Worm (Caenorhabditis elegans): ENCODE results near the gene F59B10.6.

Gene F59B10.6

DNA sequence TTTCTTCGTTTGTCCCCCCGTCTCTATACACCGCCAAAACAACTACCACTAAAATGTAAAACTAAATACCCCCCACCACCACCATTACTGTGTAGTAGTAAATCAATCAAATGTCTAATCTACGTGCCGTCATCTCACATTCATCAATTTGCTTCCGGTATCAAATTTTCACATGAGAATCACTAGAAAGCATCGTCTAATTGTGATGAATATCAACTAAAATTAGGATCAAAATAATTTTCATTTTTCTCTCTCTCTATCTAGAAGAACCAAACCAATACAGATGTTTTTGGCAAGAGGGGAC lies 22.5 kb upstream of the F59B10.6 start (continued):
- no peak for TF ChIP-seq rbr-2 (tag; optimal IDR thresholded peaks at IDR 0.05)
- no peak for TF ChIP-seq nhr-102 (tag; optimal IDR thresholded peaks at IDR 0.05)
- no peak for TF ChIP-seq mxl-2 (GFP tag; conservative IDR thresholded peaks at IDR 0.05)
- TF ChIP-seq pha-4 (GFP tag; IDR thresholded peaks at IDR 0.05): no peak
- TF ChIP-seq pha-4 (tag; optimal IDR thresholded peaks at IDR 0.05): no peak
- no peak for TF ChIP-seq cey-2 (tag; optimal IDR thresholded peaks at IDR 0.05; ENCODE audit: borderline replicate concordance, insufficient read depth)
- TF ChIP-seq mes-2 (tag; optimal IDR thresholded peaks at IDR 0.05; ENCODE audit: poor library complexity, severe bottlenecking): no peak
- no peak for TF ChIP-seq ceh-82 (tag; optimal IDR thresholded peaks at IDR 0.05)
- no peak for TF ChIP-seq zip-11 (GFP tag; IDR thresholded peaks at IDR 0.05)
- TF ChIP-seq T26A8.4 (GFP tag; IDR thresholded peaks at IDR 0.05): no peak
- no peak for TF ChIP-seq nhr-237 (tag; optimal IDR thresholded peaks at IDR 0.05)
- TF ChIP-seq egl-43 (GFP tag; IDR thresholded peaks at IDR 0.05): no peak
- TF ChIP-seq nhr-25 (tag; optimal IDR thresholded peaks at IDR 0.05; ENCODE audit: borderline replicate concordance, insufficient read depth): peak; percentile 20
- TF ChIP-seq lir-3 (tag; optimal IDR thresholded peaks at IDR 0.05): no peak
- TF ChIP-seq Y48G9A.11 (GFP tag; IDR thresholded peaks at IDR 0.05): no peak
- no peak for TF ChIP-seq Y105C5A.15 (GFP tag; IDR thresholded peaks at IDR 0.05)
- no peak for TF ChIP-seq tra-1 (GFP tag; IDR thresholded peaks at IDR 0.05)
- TF ChIP-seq nhr-77 (tag; optimal IDR thresholded peaks at IDR 0.05): peak; percentile 22
- TF ChIP-seq nhr-111 (GFP tag; optimal IDR thresholded peaks at IDR 0.05): no peak
- TF ChIP-seq lin-38 (GFP tag; IDR thresholded peaks at IDR 0.05): no peak
- TF ChIP-seq unc-130 (GFP tag; optimal IDR thresholded peaks at IDR 0.05): no peak
- TF ChIP-seq zfp-2 (tag; optimal IDR thresholded peaks at IDR 0.05): no peak
- no peak for TF ChIP-seq F44E2.7 (GFP tag; IDR thresholded peaks at IDR 0.05)
- no peak for TF ChIP-seq pqm-1 (tag; optimal IDR thresholded peaks at IDR 0.05)
- no peak for TF ChIP-seq sdz-12 (GFP tag; optimal IDR thresholded peaks at IDR 0.05)
- TF ChIP-seq vab-7 (GFP tag; IDR thresholded peaks at IDR 0.05): no peak
- no peak for TF ChIP-seq dmd-8 (GFP tag; IDR thresholded peaks at IDR 0.05)
- TF ChIP-seq madf-5 (GFP tag; IDR thresholded peaks at IDR 0.05): no peak
- TF ChIP-seq nhr-41 (GFP tag; IDR thresholded peaks at IDR 0.05): no peak
- no peak for TF ChIP-seq ztf-7 (tag; optimal IDR thresholded peaks at IDR 0.05)
- TF ChIP-seq lin-39 (tag; optimal IDR thresholded peaks at IDR 0.05): no peak

DNA sequence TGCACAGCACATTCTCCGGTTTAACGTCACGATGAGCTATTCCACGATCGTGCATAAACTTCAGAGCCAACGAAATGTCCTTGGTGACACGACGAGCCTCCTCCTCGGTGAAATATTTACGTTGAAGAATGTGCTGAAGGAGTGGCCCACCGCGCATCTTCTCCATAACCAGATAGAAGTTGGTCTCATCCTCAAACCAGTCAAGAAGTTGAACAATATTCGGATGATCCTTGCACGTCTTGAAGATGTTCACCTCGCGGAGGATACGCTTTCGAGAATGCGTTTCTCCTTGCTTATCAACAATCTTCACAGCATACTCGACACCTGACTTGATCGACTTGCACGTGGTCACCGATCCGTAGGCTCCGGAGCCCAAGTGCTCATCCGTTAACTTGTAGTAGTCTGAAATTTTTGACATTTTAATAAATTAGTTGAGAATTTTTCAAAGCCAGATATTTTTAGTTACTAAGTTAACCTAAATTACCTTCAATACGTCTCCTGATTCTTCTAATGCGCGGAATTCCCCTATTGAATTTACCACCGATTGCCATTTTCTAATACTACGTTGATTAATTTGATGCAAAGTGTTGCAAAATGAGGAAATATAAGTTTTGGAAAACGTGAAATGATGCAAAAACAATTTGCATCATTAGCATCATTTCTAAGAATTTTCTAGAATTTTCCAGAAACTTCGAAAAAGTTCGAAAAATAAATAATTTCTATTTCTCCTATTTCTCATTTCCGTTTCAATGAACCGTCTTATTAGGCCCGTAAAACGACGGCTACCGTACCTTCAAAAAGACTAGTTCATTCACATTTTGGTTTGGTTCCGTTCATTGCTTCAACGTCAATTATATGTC lies 21.9 kb upstream of the F59B10.6 start:
- no peak for TF ChIP-seq vab-7 (GFP tag; IDR thresholded peaks at IDR 0.05)
- peak; percentile 21; the same call in 1 of the 2 replicates for TF ChIP-seq lim-7 (GFP tag; IDR thresholded peaks at IDR 0.05)
- no peak for TF ChIP-seq ceh-44 (GFP tag; IDR thresholded peaks at IDR 0.05)
- peak; percentile 29; the same call in 1 of the 2 replicates for TF ChIP-seq mdt-29 (GFP tag; IDR thresholded peaks at IDR 0.05)
- peak; percentile 42; the same call in 1 of the 2 replicates for TF ChIP-seq dmd-9 (GFP tag; IDR thresholded peaks at IDR 0.05)
- no peak for TF ChIP-seq F26F4.8 (GFP tag; conservative IDR thresholded peaks at IDR 0.05)
- TF ChIP-seq nhr-77 (tag; optimal IDR thresholded peaks at IDR 0.05): no peak
- 0 out of 4 replicates have a peak, but pooled peaks of 1 of the 2 experiments have one; percentile 15 for TF ChIP-seq madf-5 (GFP tag; IDR thresholded peaks at IDR 0.05)
- no peak for TF ChIP-seq unc-62 (GFP tag; optimal IDR thresholded peaks at IDR 0.05 in 1 of 2)
- no peak for TF ChIP-seq unc-62 (tag; optimal IDR thresholded peaks at IDR 0.05)
- no peak for TF ChIP-seq mdl-1 (tag; optimal IDR thresholded peaks at IDR 0.05)
- no peak for TF ChIP-seq unc-130 (GFP tag; optimal IDR thresholded peaks at IDR 0.05)
- no peak for TF ChIP-seq dve-1 (tag; optimal IDR thresholded peaks at IDR 0.05; ENCODE audit: insufficient read depth)
- no peak for TF ChIP-seq zag-1 (tag; optimal IDR thresholded peaks at IDR 0.05)
- no peak for TF ChIP-seq F10B5.3 (tag; optimal IDR thresholded peaks at IDR 0.05)
- TF ChIP-seq lir-3 (tag; optimal IDR thresholded peaks at IDR 0.05): no peak
- TF ChIP-seq Y75B8A.6 (GFP tag; IDR thresholded peaks at IDR 0.05): peak; percentile 37; the same call in 1 of the 2 replicates
- TF ChIP-seq ceh-62 (tag; optimal IDR thresholded peaks at IDR 0.05): no peak
- peak; percentile 54; the same call in 1 of the 2 replicates for TF ChIP-seq T26A8.4 (GFP tag; IDR thresholded peaks at IDR 0.05)
- peak; percentile 98 for TF ChIP-seq aha-1 (tag)
- TF ChIP-seq lin-38 (GFP tag; IDR thresholded peaks at IDR 0.05): no peak; the same call in 1 of the 2 replicates
- TF ChIP-seq madf-9 (GFP tag; conservative IDR thresholded peaks at IDR 0.05): no peak
- TF ChIP-seq F37D6.2 (tag; optimal IDR thresholded peaks at IDR 0.05): no peak
- no peak for TF ChIP-seq lin-29 (GFP tag; IDR thresholded peaks at IDR 0.05)
- no peak for TF ChIP-seq nhr-237 (tag; optimal IDR thresholded peaks at IDR 0.05)
- no peak for TF ChIP-seq pqm-1 (tag; optimal IDR thresholded peaks at IDR 0.05)
- TF ChIP-seq mes-2 (tag; optimal IDR thresholded peaks at IDR 0.05; ENCODE audit: poor library complexity, severe bottlenecking): peak; percentile 26

Data from whole organism, L4 larva.